Worm (Caenorhabditis elegans) whole organism, early embryonic: Measurements from ENCODE around the gene sup-18.

Experiments
- B0310.2 ChIP-seq: sonication (generic microtip); optimal IDR thresholded peaks from 2 replicates; lab custom pipeline; 2016; ENCODE audit warnings: mild to moderate bottlenecking, missing genetic modification characterization, missing compliant biosample characterization
- aly-1 ChIP-seq: sonication (generic microtip); optimal IDR thresholded peaks from 2 replicates; lab custom pipeline; 2016; ENCODE audit warnings: missing genetic modification characterization, missing compliant biosample characterization
- ceh-13 ChIP-seq: fragments of 200-800 bp; sonication (Bioruptor generic); optimal IDR thresholded peaks from 2 replicates; lab custom pipeline; 2018; ENCODE audit warnings: mild to moderate bottlenecking, missing genetic modification characterization, missing compliant biosample characterization
- hmbx-1 ChIP-seq: sonication (generic microtip); optimal IDR thresholded peaks from 2 replicates; lab custom pipeline; 2016; ENCODE audit warnings: mild to moderate bottlenecking, missing genetic modification characterization, missing compliant biosample characterization
- hnd-1 ChIP-seq: sonication (generic microtip); optimal IDR thresholded peaks from 2 replicates; lab custom pipeline; 2016; ENCODE audit warnings: missing genetic modification characterization, missing compliant biosample characterization
- tbx-37 ChIP-seq: fragments of 200-800 bp; sonication (Bioruptor generic); conservative IDR thresholded peaks from 2 replicates; pipeline ENCODE4 v1.3.6; 2022; ENCODE audit warnings: missing genetic modification reagents, missing genetic modification characterization, missing compliant biosample characterization
- tra-4 ChIP-seq: sonication (generic microtip); optimal IDR thresholded peaks from 2 replicates; lab custom pipeline; 2017; ENCODE audit warnings: missing genetic modification characterization, missing compliant biosample characterization

ce11 chrIII:7907515-7907914 is 28.8 kb upstream of the sup-18 start, which contains the start of gene pcp-5:
- TF ChIP-seq B0310.2 (tag; lab: Kevin White, UChicago) = no peak
- TF ChIP-seq tra-4 (tag; lab: Kevin White, UChicago) = no peak
- no peak for TF ChIP-seq hmbx-1
- TF ChIP-seq hnd-1 (tag; lab: Kevin White, UChicago) = no peak
- no peak for TF ChIP-seq ceh-13 (GFP tag; lab: Kevin White, UChicago)
- no peak for TF ChIP-seq tbx-37
- no peak for TF ChIP-seq aly-1
